Worm (Caenorhabditis elegans) whole organism, mixed stage, embryonic: ENCODE measurements around the gene W02H3.1.

Experiments used
- M03D4.4 ChIP-seq: sonication (generic microtip); optimal IDR thresholded peaks from 2 replicates; lab custom pipeline; 2017; ENCODE audit warnings: mild to moderate bottlenecking, missing genetic modification characterization, missing compliant biosample characterization
- bed-3 ChIP-seq: fragments of 200-800 bp; sonication (Bioruptor generic); optimal IDR thresholded peaks from 3 replicates; lab custom pipeline; 2018; ENCODE audit warnings: mild to moderate bottlenecking, missing genetic modification characterization, moderate library complexity, missing compliant biosample characterization
- blmp-1 ChIP-seq: fragments of 150-350 bp; optimal IDR thresholded peaks from 2 replicates; lab custom pipeline; 2014; ENCODE audit warnings: missing biosample characterization, missing genetic modification characterization
- ceh-39 ChIP-seq: fragments of 150-350 bp; optimal IDR thresholded peaks from 2 replicates; lab custom pipeline; 2014; ENCODE audit warnings: missing biosample characterization, missing genetic modification characterization
- ceh-43 ChIP-seq: fragments of 200-800 bp; sonication (Bioruptor generic); optimal IDR thresholded peaks from 2 replicates; lab custom pipeline; 2018; ENCODE audit warnings: mild to moderate bottlenecking, missing genetic modification characterization, moderate library complexity, missing compliant biosample characterization
- ceh-83 ChIP-seq: fragments of 200-800 bp; sonication (Bioruptor generic); optimal IDR thresholded peaks from 2 replicates; lab custom pipeline; 2018; ENCODE audit warnings: mild to moderate bottlenecking, missing genetic modification characterization, missing compliant biosample characterization
- cnd-1 ChIP-seq: fragments of 200-800 bp; sonication (Bioruptor generic); optimal IDR thresholded peaks from 2 replicates; lab custom pipeline; 2018; ENCODE audit warnings: mild to moderate bottlenecking, missing genetic modification characterization, missing compliant biosample characterization
- drap-1 ChIP-seq: fragments of 200-800 bp; sonication (Bioruptor generic); optimal IDR thresholded peaks from 3 replicates; lab custom pipeline; 2018; ENCODE audit warnings: mild to moderate bottlenecking, missing genetic modification characterization, missing compliant biosample characterization
- elt-1 ChIP-seq: sonication (generic microtip); optimal IDR thresholded peaks from 2 replicates; lab custom pipeline; 2017; ENCODE audit warnings: missing genetic modification characterization, mild to moderate bottlenecking, missing compliant biosample characterization, antibody characterized with exemption, moderate library complexity, borderline replicate concordance; ENCODE audit not compliant: insufficient read depth
- ham-2 ChIP-seq: fragments of 200-800 bp; sonication (Bioruptor generic); optimal IDR thresholded peaks from 2 replicates; lab custom pipeline; 2018; ENCODE audit warnings: mild to moderate bottlenecking, missing genetic modification characterization, missing compliant biosample characterization
- hlh-1 ChIP-seq: fragments of 150-350 bp; optimal IDR thresholded peaks from 2 replicates; lab custom pipeline; 2014; ENCODE audit warnings: missing biosample characterization, missing genetic modification reagents, missing genetic modification characterization
- lin-13 ChIP-seq: fragments of 150-350 bp; optimal IDR thresholded peaks from 2 replicates; lab custom pipeline; 2014; ENCODE audit warnings: missing biosample characterization, missing genetic modification characterization
- lin-32 ChIP-seq: fragments of 200-800 bp; sonication (Bioruptor generic); optimal IDR thresholded peaks from 2 replicates; lab custom pipeline; 2018; ENCODE audit warnings: mild to moderate bottlenecking, missing genetic modification characterization, missing compliant biosample characterization
- lsy-2 ChIP-seq: fragments of 150-350 bp; optimal IDR thresholded peaks from 2 replicates; lab custom pipeline; 2014; ENCODE audit warnings: missing biosample characterization, missing genetic modification characterization
- mab-5 ChIP-seq: fragments of 150-350 bp; optimal IDR thresholded peaks from 2 replicates; lab custom pipeline; 2014; ENCODE audit warnings: missing biosample characterization, missing genetic modification characterization
- mep-1 ChIP-seq: fragments of 150-350 bp; optimal IDR thresholded peaks from 2 replicates; lab custom pipeline; 2017; ENCODE audit warnings: missing biosample characterization, missing genetic modification reagents, missing genetic modification characterization, inconsistent platforms
- nhr-12 ChIP-seq: fragments of 150-350 bp; optimal IDR thresholded peaks from 2 replicates; lab custom pipeline; 2014; ENCODE audit warnings: missing biosample characterization, missing genetic modification characterization
- nhr-2 ChIP-seq: fragments of 150-350 bp; optimal IDR thresholded peaks from 2 replicates; lab custom pipeline; 2014; ENCODE audit warnings: missing biosample characterization, missing genetic modification characterization
- nhr-237 ChIP-seq: fragments of 150-350 bp; optimal IDR thresholded peaks from 2 replicates; lab custom pipeline; 2014; ENCODE audit warnings: missing biosample characterization, missing genetic modification characterization
- nhr-28 ChIP-seq: fragments of 150-350 bp; optimal IDR thresholded peaks from 2 replicates; lab custom pipeline; 2014; ENCODE audit warnings: missing biosample characterization, missing genetic modification characterization
- nhr-76 ChIP-seq: sonication (generic microtip); optimal IDR thresholded peaks from 2 replicates; lab custom pipeline; 2017; ENCODE audit warnings: missing biosample characterization, missing genetic modification characterization
- pha-4 ChIP-seq: fragments of 150-350 bp; optimal IDR thresholded peaks from 2 replicates; lab custom pipeline; 2018; ENCODE audit warnings: missing biosample characterization, missing genetic modification reagents, missing genetic modification characterization
- sem-2 ChIP-seq: fragments of 200-800 bp; sonication (Bioruptor generic); optimal IDR thresholded peaks from 2 replicates; lab custom pipeline; 2018; ENCODE audit warnings: mild to moderate bottlenecking, missing genetic modification characterization, missing compliant biosample characterization
- snpc-4 ChIP-seq: fragments of 150-350 bp; optimal IDR thresholded peaks from 2 replicates; lab custom pipeline; 2014; ENCODE audit warnings: missing biosample characterization, missing genetic modification characterization
- sptf-1 ChIP-seq: sonication (generic microtip); optimal IDR thresholded peaks from 2 replicates; lab custom pipeline; 2017; ENCODE audit warnings: mild to moderate bottlenecking, missing genetic modification characterization, moderate library complexity, missing compliant biosample characterization
- tbx-8 ChIP-seq: fragments of 200-800 bp; sonication (Bioruptor generic); optimal IDR thresholded peaks from 2 replicates; lab custom pipeline; 2018; ENCODE audit warnings: mild to moderate bottlenecking, missing genetic modification characterization, moderate library complexity, missing compliant biosample characterization
- unc-120 ChIP-seq: sonication (generic microtip); optimal IDR thresholded peaks from 2 replicates; lab custom pipeline; 2017; ENCODE audit warnings: missing genetic modification characterization, missing compliant biosample characterization; ENCODE audit not compliant: poor library complexity, severe bottlenecking
- unc-39 ChIP-seq: fragments of 150-350 bp; optimal IDR thresholded peaks from 2 replicates; lab custom pipeline; 2014; ENCODE audit warnings: missing biosample characterization, missing genetic modification characterization
- unc-62 ChIP-seq: fragments of 150-350 bp; optimal IDR thresholded peaks from 2 replicates; lab custom pipeline; 2014; ENCODE audit warnings: missing biosample characterization, missing genetic modification reagents, missing genetic modification characterization
- zip-8 ChIP-seq: fragments of 150-350 bp; optimal IDR thresholded peaks from 2 replicates; lab custom pipeline; 2014; ENCODE audit warnings: missing biosample characterization, missing genetic modification characterization
- ztf-11 ChIP-seq: fragments of 150-350 bp; optimal IDR thresholded peaks from 2 replicates; lab custom pipeline; 2014; ENCODE audit warnings: missing biosample characterization, missing genetic modification characterization

W02H3.1 gene

ce11 chrX:11122412-11122811, 17.2 kb upstream of the W02H3.1 start:
- TF ChIP-seq ztf-11 (tag; lab: Kevin White, UChicago), result no peak
- no peak for TF ChIP-seq bed-3 (GFP tag; lab: Kevin White, UChicago)
- TF ChIP-seq snpc-4 (tag; lab: Kevin White, UChicago), result no peak
- TF ChIP-seq drap-1 (GFP tag; lab: Kevin White, UChicago), result no peak
- no peak for TF ChIP-seq nhr-12 (tag; lab: Kevin White, UChicago)
- TF ChIP-seq unc-120 (tag; lab: Kevin White, UChicago), result no peak
- TF ChIP-seq sem-2 (GFP tag; lab: Kevin White, UChicago), result no peak
- TF ChIP-seq ceh-39, result no peak
- TF ChIP-seq ceh-83 (GFP tag; lab: Kevin White, UChicago), result no peak
- no peak for TF ChIP-seq mep-1 (tag; lab: Kevin White, UChicago)
- TF ChIP-seq elt-1 (tag; lab: Kevin White, UChicago), result no peak
- no peak for TF ChIP-seq tbx-8 (GFP tag; lab: Kevin White, UChicago)
- TF ChIP-seq pha-4, result no peak
- no peak for TF ChIP-seq nhr-76 (tag; lab: Kevin White, UChicago)
- no peak for TF ChIP-seq ceh-43
- TF ChIP-seq nhr-28, result no peak
- TF ChIP-seq cnd-1, result no peak
- TF ChIP-seq ham-2 (GFP tag; lab: Kevin White, UChicago), result no peak
- no peak for TF ChIP-seq hlh-1 (tag; lab: Kevin White, UChicago)

ce11 chrX:11120808-11121207, 15.5 kb upstream of the W02H3.1 start, which contains the start of gene R08B4.3:
TSS of gene R08B4.3 (minus strand) at chrX:11121005.
- TF ChIP-seq ceh-43 (no peak), mep-1 (tag; lab: Kevin White, UChicago) (no peak), elt-1 (tag; lab: Kevin White, UChicago) (no peak), lsy-2 (tag; lab: Kevin White, UChicago) (no peak), bed-3 (GFP tag; lab: Kevin White, UChicago) (no peak), cnd-1 (no peak), nhr-237 (tag; lab: Kevin White, UChicago) (no peak), unc-39 (tag; lab: Kevin White, UChicago) (no peak)

ce11 chrX:11116723-11117122, 11.5 kb upstream of the W02H3.1 start, which contains the start of gene nlp-66:
TSS of gene nlp-66 (minus strand) at chrX:11116823.
- TF ChIP-seq sptf-1, result no peak
- no peak for TF ChIP-seq ztf-11 (tag; lab: Kevin White, UChicago)
- no peak for TF ChIP-seq tbx-8 (GFP tag; lab: Kevin White, UChicago)
- no peak for TF ChIP-seq unc-120 (tag; lab: Kevin White, UChicago)
- no peak for TF ChIP-seq nhr-28
- TF ChIP-seq bed-3 (GFP tag; lab: Kevin White, UChicago), result no peak
- TF ChIP-seq nhr-237 (tag; lab: Kevin White, UChicago), result no peak
- TF ChIP-seq mab-5 (tag; lab: Kevin White, UChicago), result no peak
- TF ChIP-seq ceh-39, result no peak
- TF ChIP-seq ceh-43, result no peak
- no peak for TF ChIP-seq nhr-2 (tag; lab: Kevin White, UChicago)
- TF ChIP-seq, all 35 proteins: peak for 0

ce11 chrX:11114420-11114819, 9.2 kb upstream of the W02H3.1 start:
- TF ChIP-seq lin-13 (tag; lab: Kevin White, UChicago) (no peak), bed-3 (GFP tag; lab: Kevin White, UChicago) (no peak), nhr-12 (tag; lab: Kevin White, UChicago) (no peak), sem-2 (GFP tag; lab: Kevin White, UChicago) (no peak), M03D4.4 (no peak), elt-1 (tag; lab: Kevin White, UChicago) (no peak), snpc-4 (tag; lab: Kevin White, UChicago) (no peak), sptf-1 (no peak), blmp-1 (tag; lab: Kevin White, UChicago) (no peak), ham-2 (GFP tag; lab: Kevin White, UChicago) (no peak), nhr-76 (tag; lab: Kevin White, UChicago) (no peak)

- TF ChIP-seq nhr-2 (tag; lab: Kevin White, UChicago) (no peak), ztf-11 (tag; lab: Kevin White, UChicago) (no peak), ham-2 (GFP tag; lab: Kevin White, UChicago) (no peak)
These were observed 3.9 kb upstream of the W02H3.1 start, which contains the start of gene grd-1 for ce11 chrX:11109200-11109599. TSS of gene grd-1 (plus strand) at chrX:11109440.

- TF ChIP-seq ceh-43, result no peak
- no peak for TF ChIP-seq sptf-1
- TF ChIP-seq cnd-1, result no peak
- no peak for TF ChIP-seq snpc-4 (tag; lab: Kevin White, UChicago)
- no peak for TF ChIP-seq lin-32 (GFP tag; lab: Kevin White, UChicago)
- TF ChIP-seq sem-2 (GFP tag; lab: Kevin White, UChicago), result no peak
- no peak for TF ChIP-seq elt-1 (tag; lab: Kevin White, UChicago)
- no peak for TF ChIP-seq zip-8
- TF ChIP-seq lin-13 (tag; lab: Kevin White, UChicago), result no peak
- no peak for TF ChIP-seq bed-3 (GFP tag; lab: Kevin White, UChicago)
- no peak for TF ChIP-seq nhr-237 (tag; lab: Kevin White, UChicago)
- no peak for TF ChIP-seq unc-39 (tag; lab: Kevin White, UChicago)
- no peak for TF ChIP-seq unc-62
- no peak for TF ChIP-seq pha-4
- TF ChIP-seq unc-120 (tag; lab: Kevin White, UChicago), result no peak
- no peak for TF ChIP-seq ham-2 (GFP tag; lab: Kevin White, UChicago)
- TF ChIP-seq ztf-11 (tag; lab: Kevin White, UChicago), result no peak
- TF ChIP-seq tbx-8 (GFP tag; lab: Kevin White, UChicago), result no peak
These were observed 1.8 kb upstream of the W02H3.1 start, which contains the start of gene clc-17 for ce11 chrX:11107076-11107475. TSS of gene clc-17 (plus strand) at chrX:11107376.
